Worm (Caenorhabditis elegans): ENCODE data around the gene srx-22.
A peak's percentile ranks its signal among the peaks of the same experiment; 100 is the strongest.

ce11 chrV:676550-677084 lies 3.1 kb upstream of the srx-22 start, which contains the start of the genes fbxa-72 and srx-21:
- TF ChIP-seq fos-1 (tag; optimal IDR thresholded peaks at IDR 0.05) (no peak), F49E8.2 (tag; optimal IDR thresholded peaks at IDR 0.05; ENCODE audit: borderline replicate concordance) (no peak), mdl-1 (tag; optimal IDR thresholded peaks at IDR 0.05) (peak in 1 of 2 experiments; percentile 28), ztf-11 (tag; optimal IDR thresholded peaks at IDR 0.05) (no peak), nhr-11 (tag; optimal IDR thresholded peaks at IDR 0.05) (no peak), snpc-4 (tag; optimal IDR thresholded peaks at IDR 0.05) (no peak), egl-27 (tag; optimal IDR thresholded peaks at IDR 0.05) (no peak), spr-1 (tag; optimal IDR thresholded peaks at IDR 0.05) (no peak), ceh-32 (tag; optimal IDR thresholded peaks at IDR 0.05; ENCODE audit: poor library complexity) (no peak), madf-5 (GFP tag; IDR thresholded peaks at IDR 0.05) (no peak), nhr-28 (tag; optimal IDR thresholded peaks at IDR 0.05) (peak; percentile 90)
